Fruit fly (Drosophila melanogaster) Kc167 (cell line): ENCODE measurements around the gene EMC2B.

Experiments
- Myc ChIP-seq: fragments of >200 bp; optimal IDR thresholded peaks from 2 replicates; lab custom pipeline; 2017; ENCODE audit warnings: missing external identifiers
- Sin3A ChIP-seq: fragments of >200 bp; optimal IDR thresholded peaks from 2 replicates; lab custom pipeline; 2018; ENCODE audit warnings: missing external identifiers
- h ChIP-seq: fragments of >200 bp; optimal IDR thresholded peaks from 3 replicates; lab custom pipeline; 2018; ENCODE audit warnings: missing external identifiers
- psq ChIP-seq: fragments of >200 bp; optimal IDR thresholded peaks from 2 replicates; lab custom pipeline; 2017; ENCODE audit warnings: missing external identifiers
- ttk ChIP-seq: sonication (Bioruptor generic); optimal IDR thresholded peaks from 2 replicates; lab custom pipeline; 2017; ENCODE audit warnings: missing external identifiers

- TF ChIP-seq h (lab: Kevin White, UChicago) (no peak), Myc (lab: Kevin White, UChicago) (no peak), psq (no peak), ttk (lab: Kevin White, UChicago) (no peak), Sin3A (lab: Kevin White, UChicago) (no peak)
Measured at dm6 chr3R:16983001-16983400, 8.7 kb downstream of the EMC2B start.
